Worm (Caenorhabditis elegans): ENCODE measurements around the gene F44A2.7.

DNA sequence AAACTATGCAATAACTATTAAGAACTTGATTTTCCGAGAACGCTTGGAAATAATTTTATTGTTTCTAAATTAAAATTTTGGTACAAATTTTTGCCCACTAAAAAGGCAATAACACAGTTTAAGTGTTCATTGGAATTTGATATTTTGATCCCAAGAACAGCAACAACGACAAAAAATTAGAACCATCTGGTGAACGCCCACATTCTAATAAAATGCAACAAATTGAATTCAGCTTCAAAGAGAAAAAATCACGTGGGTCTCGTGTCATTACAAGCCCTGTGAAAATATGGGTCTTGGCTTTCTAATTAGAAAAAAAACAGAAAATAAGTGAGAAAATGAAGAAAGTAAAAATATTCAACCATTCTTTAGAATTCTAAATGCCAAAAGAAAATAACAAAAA, 49.5 kb upstream of the F44A2.7 start:
- no peak for TF ChIP-seq nhr-12 (tag; optimal IDR thresholded peaks at IDR 0.05)
- TF ChIP-seq nfya-1 (tag; optimal IDR thresholded peaks at IDR 0.05; ENCODE audit: insufficient read depth) = no peak
- TF ChIP-seq ceh-9 (tag; optimal IDR thresholded peaks at IDR 0.05) = no peak
- TF ChIP-seq snpc-4 (tag; optimal IDR thresholded peaks at IDR 0.05) = no peak
- TF ChIP-seq fos-1 (tag; optimal IDR thresholded peaks at IDR 0.05) = no peak
